Fruit fly (Drosophila melanogaster) whole organism, embryonic: ENCODE measurements around the gene CG12516.

ENCODE experiments used
- Atf-2 ChIP-seq: fragments of 200-800 bp; sonication (Bioruptor generic); optimal IDR thresholded peaks from 2 replicates; lab custom pipeline; 2016; ENCODE audit warnings: missing biosample characterization, missing genetic modification characterization
- CG10431 ChIP-seq: fragments of 200-800 bp; sonication (Bioruptor generic); optimal IDR thresholded peaks from 3 replicates; lab custom pipeline; 2018; ENCODE audit warnings: missing biosample characterization, mild to moderate bottlenecking, missing genetic modification characterization
- CG11247 ChIP-seq: fragments of 200-800 bp; sonication (Bioruptor generic); IDR thresholded peaks from 2 replicates; pipeline ENCODE4 v1.3.6; 2022; ENCODE audit warnings: missing biosample characterization, missing genetic modification characterization
- CG12659 ChIP-seq: fragments of 200-800 bp; sonication (Bioruptor generic); optimal IDR thresholded peaks from 3 replicates; lab custom pipeline; 2017; ENCODE audit warnings: mild to moderate bottlenecking, missing biosample characterization, missing genetic modification reagents, missing genetic modification characterization
- CG13123 ChIP-seq: fragments of 200-800 bp; sonication (Bioruptor generic); optimal IDR thresholded peaks from 2 replicates; lab custom pipeline; 2016; ENCODE audit warnings: missing biosample characterization, missing genetic modification characterization
- CG13296 ChIP-seq: fragments of 200-800 bp; sonication (Bioruptor generic); optimal IDR thresholded peaks from 3 replicates; lab custom pipeline; 2018; ENCODE audit warnings: missing biosample characterization, mild to moderate bottlenecking, missing genetic modification characterization
- CG14965 ChIP-seq: fragments of 200-800 bp; sonication (Bioruptor generic); optimal IDR thresholded peaks from 2 replicates; lab custom pipeline; 2016; ENCODE audit warnings: missing biosample characterization, missing genetic modification characterization, borderline replicate concordance
- CG1603 ChIP-seq: fragments of 200-800 bp; sonication (Bioruptor generic); optimal IDR thresholded peaks from 2 replicates; lab custom pipeline; 2019; ENCODE audit warnings: missing biosample characterization, mild to moderate bottlenecking, missing genetic modification characterization, moderate library complexity
- CG17912 ChIP-seq: fragments of 200-800 bp; sonication (Bioruptor generic); optimal IDR thresholded peaks from 2 replicates; lab custom pipeline; 2018; ENCODE audit warnings: missing biosample characterization, mild to moderate bottlenecking, missing genetic modification characterization
- CG31388 ChIP-seq: fragments of 200-800 bp; sonication (Bioruptor generic); optimal IDR thresholded peaks from 2 replicates; lab custom pipeline; 2016; ENCODE audit warnings: missing biosample characterization, missing genetic modification characterization
- CG32532 ChIP-seq: fragments of 200-800 bp; sonication (Bioruptor generic); IDR thresholded peaks from 2 replicates; pipeline ENCODE4 v1.3.6; 2022; ENCODE audit warnings: missing biosample characterization, missing genetic modification characterization
- CG3847 ChIP-seq: fragments of 200-800 bp; sonication (Bioruptor generic); IDR thresholded peaks from 2 replicates; pipeline ENCODE4 v1.3.6; 2022; ENCODE audit warnings: missing biosample characterization, missing genetic modification characterization
- CG4282 ChIP-seq: fragments of 200-800 bp; sonication (Bioruptor generic); optimal IDR thresholded peaks from 2 replicates; lab custom pipeline; 2016; ENCODE audit warnings: missing biosample characterization, missing genetic modification characterization
- CG6854 ChIP-seq: fragments of 200-800 bp; sonication (Bioruptor generic); optimal IDR thresholded peaks from 3 replicates; lab custom pipeline; 2017; ENCODE audit warnings: missing biosample characterization, mild to moderate bottlenecking, missing genetic modification characterization
- CG7271 ChIP-seq: fragments of 200-800 bp; sonication (Bioruptor generic); optimal IDR thresholded peaks from 2 replicates; lab custom pipeline; 2018; ENCODE audit warnings: missing biosample characterization, mild to moderate bottlenecking, missing genetic modification characterization, moderate library complexity
- CG7839 ChIP-seq: fragments of 200-800 bp; sonication (Bioruptor generic); optimal IDR thresholded peaks from 3 replicates; lab custom pipeline; 2018; ENCODE audit warnings: missing biosample characterization, mild to moderate bottlenecking, missing genetic modification characterization, moderate library complexity
- CG8924 ChIP-seq: fragments of 200-800 bp; optimal IDR thresholded peaks from 3 replicates; lab custom pipeline; 2019; ENCODE audit warnings: missing biosample characterization, mild to moderate bottlenecking, missing genetic modification characterization, moderate library complexity
- CG9876 ChIP-seq: fragments of 200-800 bp; sonication (Bioruptor generic); optimal IDR thresholded peaks from 2 replicates; lab custom pipeline; 2016; ENCODE audit warnings: missing biosample characterization, missing genetic modification characterization
- CkIIα-i1 ChIP-seq: fragments of 200-800 bp; sonication (Bioruptor generic); IDR thresholded peaks from 2 replicates; pipeline ENCODE4 v1.3.6; 2022; ENCODE audit warnings: missing biosample characterization, missing genetic modification characterization
- CoRest ChIP-seq: fragments of 200-800 bp; sonication (Bioruptor generic); optimal IDR thresholded peaks from 3 replicates; lab custom pipeline; 2018; ENCODE audit warnings: missing biosample characterization, mild to moderate bottlenecking, missing genetic modification characterization, moderate library complexity
- Dfd ChIP-seq, 2 experiments: fragments of >200 bp; optimal IDR thresholded peaks; 2 replicates each; lab custom pipeline; 2017; ENCODE audit warnings: missing biosample characterization in 2 of 2, missing genetic modification characterization in 2 of 2
- E2f1 ChIP-seq: fragments of 200-800 bp; sonication (Bioruptor generic); IDR thresholded peaks from 2 replicates; pipeline ENCODE4 v1.3.6; 2022; ENCODE audit warnings: missing biosample characterization, missing genetic modification characterization
- E2f2 ChIP-seq: fragments of 200-800 bp; sonication (Bioruptor generic); IDR thresholded peaks from 2 replicates; pipeline ENCODE4 v1.3.6; 2022; ENCODE audit warnings: missing biosample characterization, missing genetic modification characterization
- H15 ChIP-seq: fragments of 200-800 bp; sonication (Bioruptor generic); IDR thresholded peaks from 3 replicates; pipeline ENCODE4 v1.3.6; 2022; ENCODE audit warnings: missing biosample characterization, missing genetic modification characterization
- Hey ChIP-seq: fragments of 200-800 bp; sonication (Bioruptor generic); optimal IDR thresholded peaks from 3 replicates; lab custom pipeline; 2018; ENCODE audit warnings: missing biosample characterization, mild to moderate bottlenecking, missing genetic modification characterization
- HmgD ChIP-seq: fragments of 200-800 bp; sonication (Bioruptor generic); optimal IDR thresholded peaks from 3 replicates; lab custom pipeline; 2016; ENCODE audit warnings: missing biosample characterization, missing genetic modification characterization
- NC2α ChIP-seq: fragments of 200-800 bp; sonication (Bioruptor generic); optimal IDR thresholded peaks from 2 replicates; lab custom pipeline; 2016; ENCODE audit warnings: missing biosample characterization, missing genetic modification characterization
- Opbp ChIP-seq: fragments of 200-800 bp; sonication (Bioruptor generic); IDR thresholded peaks from 3 replicates; pipeline ENCODE4 v1.3.6; 2022; ENCODE audit warnings: missing biosample characterization, missing genetic modification characterization; ENCODE audit not compliant: partially characterized antibody
- Pdp1 ChIP-seq, 2 experiments: fragments of 200-800 bp; sonication (Bioruptor generic); optimal IDR thresholded peaks; 3 replicates each; lab custom pipeline; 2016; ENCODE audit warnings: missing biosample characterization in 2 of 2, missing genetic modification characterization in 2 of 2, mild to moderate bottlenecking in 1 of 2, moderate library complexity in 1 of 2
- Six4 ChIP-seq: fragments of 200-800 bp; sonication (Bioruptor generic); optimal IDR thresholded peaks from 2 replicates; lab custom pipeline; 2016; ENCODE audit warnings: missing biosample characterization, missing genetic modification characterization
- Sry-β ChIP-seq: fragments of 200-800 bp; sonication (Bioruptor generic); optimal IDR thresholded peaks from 2 replicates; lab custom pipeline; 2018; ENCODE audit warnings: missing biosample characterization, mild to moderate bottlenecking, missing genetic modification characterization, moderate library complexity
- Ssrp ChIP-seq: fragments of 200-800 bp; sonication (Bioruptor generic); optimal IDR thresholded peaks from 2 replicates; lab custom pipeline; 2018; ENCODE audit warnings: missing biosample characterization, mild to moderate bottlenecking, missing genetic modification characterization, moderate library complexity
- Tbp ChIP-seq: fragments of >200 bp; optimal IDR thresholded peaks from 2 replicates; lab custom pipeline; 2018; ENCODE audit warnings: missing biosample characterization, missing genetic modification characterization
- caup ChIP-seq: fragments of 200-800 bp; sonication (Bioruptor generic); optimal IDR thresholded peaks from 3 replicates; lab custom pipeline; 2017; ENCODE audit warnings: missing biosample characterization, mild to moderate bottlenecking, missing genetic modification characterization, moderate library complexity; ENCODE audit not compliant: severe bottlenecking
- chif ChIP-seq, 2 experiments: fragments of 200-800 bp; sonication (Bioruptor generic); optimal IDR thresholded peaks; 3 replicates each; lab custom pipeline; 2016; ENCODE audit warnings: missing biosample characterization in 2 of 2, missing genetic modification characterization in 2 of 2
- dmrt11E ChIP-seq: fragments of 200-800 bp; sonication (Bioruptor generic); optimal IDR thresholded peaks from 3 replicates; lab custom pipeline; 2018; ENCODE audit warnings: missing biosample characterization, mild to moderate bottlenecking, missing genetic modification characterization, moderate library complexity
- dpn ChIP-seq, 2 experiments: fragments of 200-800 bp; sonication (Bioruptor generic); optimal IDR thresholded peaks; 3 replicates each; lab custom pipeline; 2016; ENCODE audit warnings: missing biosample characterization in 2 of 2, missing genetic modification characterization in 2 of 2
- eyg ChIP-seq: fragments of 200-800 bp; sonication (Bioruptor generic); optimal IDR thresholded peaks from 3 replicates; lab custom pipeline; 2016; ENCODE audit warnings: missing biosample characterization, missing genetic modification characterization
- hb ChIP-seq: fragments of 200-800 bp; sonication (Bioruptor generic); IDR thresholded peaks from 3 replicates; pipeline ENCODE4 v1.3.6; 2022; ENCODE audit warnings: missing biosample characterization, missing genetic modification characterization; ENCODE audit not compliant: partially characterized antibody
- ken ChIP-seq: fragments of 200-800 bp; sonication (Bioruptor generic); IDR thresholded peaks from 3 replicates; pipeline ENCODE4 v1.3.6; 2022; ENCODE audit warnings: missing biosample characterization, missing genetic modification characterization
- luna ChIP-seq: fragments of 200-800 bp; sonication (Bioruptor generic); optimal IDR thresholded peaks from 2 replicates; lab custom pipeline; 2016; ENCODE audit warnings: missing biosample characterization, missing genetic modification characterization
- mirr ChIP-seq: fragments of 200-800 bp; sonication (Bioruptor generic); optimal IDR thresholded peaks from 3 replicates; lab custom pipeline; 2018; ENCODE audit warnings: missing biosample characterization, mild to moderate bottlenecking, missing genetic modification characterization
- pita ChIP-seq: fragments of 200-800 bp; sonication (Bioruptor generic); optimal IDR thresholded peaks from 2 replicates; lab custom pipeline; 2017; ENCODE audit warnings: missing biosample characterization, mild to moderate bottlenecking, missing genetic modification characterization
- pum ChIP-seq: fragments of 200-800 bp; sonication (Bioruptor generic); optimal IDR thresholded peaks from 2 replicates; lab custom pipeline; 2016; ENCODE audit warnings: missing biosample characterization, missing genetic modification characterization
- sens ChIP-seq: fragments of 200-800 bp; sonication (Bioruptor generic); peaks from one replicate; lab custom pipeline; 2016; ENCODE audit warnings: missing biosample characterization, missing genetic modification characterization
- seq ChIP-seq: fragments of 200-800 bp; sonication (Bioruptor generic); IDR thresholded peaks from 2 replicates; pipeline ENCODE4 v1.3.6; 2022; ENCODE audit warnings: missing biosample characterization, missing genetic modification characterization
- slbo ChIP-seq: fragments of 200-800 bp; sonication (Bioruptor generic); IDR thresholded peaks from 2 replicates; pipeline ENCODE4 v1.3.6; 2022; ENCODE audit warnings: missing biosample characterization, missing genetic modification characterization
- sr ChIP-seq: fragments of 200-800 bp; sonication (Bioruptor generic); IDR thresholded peaks from 3 replicates; pipeline ENCODE4 v1.3.6; 2022; ENCODE audit warnings: missing biosample characterization, missing genetic modification characterization
- usp ChIP-seq: fragments of >200 bp; optimal IDR thresholded peaks from 2 replicates; lab custom pipeline; 2017; ENCODE audit warnings: missing biosample characterization, missing genetic modification characterization
- zen ChIP-seq: fragments of 200-800 bp; sonication (Bioruptor generic); optimal IDR thresholded peaks from 3 replicates; lab custom pipeline; 2018; ENCODE audit warnings: missing biosample characterization, mild to moderate bottlenecking, missing genetic modification characterization, moderate library complexity
- zfh2 ChIP-seq: fragments of 200-800 bp; sonication (Bioruptor generic); optimal IDR thresholded peaks from 2 replicates; lab custom pipeline; 2016; ENCODE audit warnings: missing biosample characterization, missing genetic modification characterization

The CG12516 gene

dm6 chr3R:28345287-28345686 lies 40.9 kb upstream of the CG12516 start (continued):
- TF ChIP-seq CG31388 (GFP tag; lab: Kevin White, UChicago), result no peak
- no peak for TF ChIP-seq CG13296 (GFP tag; lab: Kevin White, UChicago)
- no peak for TF ChIP-seq CG13123
- peak; percentile 15 for TF ChIP-seq zen (tag; lab: Kevin White, UChicago)
- no peak for TF ChIP-seq usp
- no peak for TF ChIP-seq NC2α (GFP tag; lab: Kevin White, UChicago)
- no peak for TF ChIP-seq seq (GFP tag; lab: Robert Waterston, UW)
- no peak for TF ChIP-seq sr
- no peak for TF ChIP-seq CG10431 (GFP tag; lab: Kevin White, UChicago)
- peak; percentile 82 for TF ChIP-seq pita (GFP tag; lab: Kevin White, UChicago)
- no peak for TF ChIP-seq CG7271
- no peak for TF ChIP-seq CG6854 (GFP tag; lab: Kevin White, UChicago)
- no peak for TF ChIP-seq Atf-2 (GFP tag; lab: Kevin White, UChicago)
- TF ChIP-seq Six4 (GFP tag; lab: Kevin White, UChicago), result no peak
- no peak for TF ChIP-seq Tbp (GFP tag; lab: Kevin White, UChicago)
- TF ChIP-seq E2f2 (GFP tag; lab: Robert Waterston, UW), result peak; percentile 14; the same call in 1 of the 2 replicates
- no peak for TF ChIP-seq luna (GFP tag; lab: Kevin White, UChicago)
- TF ChIP-seq HmgD, result peak; percentile 54
- no peak for TF ChIP-seq caup (GFP tag; lab: Kevin White, UChicago)
- TF ChIP-seq slbo (GFP tag; lab: Robert Waterston, UW), result no peak
- TF ChIP-seq Opbp, result peak; percentile 10; the same call in 2 of the 3 replicates
- no peak for TF ChIP-seq Pdp1 (GFP tag; optimal IDR thresholded peaks at IDR 0.05; lab: Kevin White, UChicago)
- peak; percentile 49 for TF ChIP-seq CG1603 (tag; lab: Kevin White, UChicago)
- TF ChIP-seq CG7839 (tag; lab: Kevin White, UChicago), result peak; percentile 18
- TF ChIP-seq Hey (tag; lab: Kevin White, UChicago), result no peak
- TF ChIP-seq Sry-β (GFP tag; lab: Kevin White, UChicago), result no peak
- no peak for TF ChIP-seq CG11247
- no peak for TF ChIP-seq ken (GFP tag; lab: Robert Waterston, UW)
- TF ChIP-seq CkIIα-i1 (GFP tag; lab: Robert Waterston, UW), result no peak
- TF ChIP-seq chif (GFP tag; optimal IDR thresholded peaks at IDR 0.05; lab: Kevin White, UChicago), result peak in 1 of 2 experiments; percentile 5
- no peak for TF ChIP-seq CG4282
- no peak for TF ChIP-seq pum (GFP tag; lab: Kevin White, UChicago)
- TF ChIP-seq CoRest (tag; lab: Kevin White, UChicago), result peak; percentile 42
- TF ChIP-seq mirr, result no peak
- TF ChIP-seq CG3847, result peak; percentile 36; the same call in 1 of the 2 replicates
- TF ChIP-seq CG32532 (GFP tag; lab: Robert Waterston, UW), result no peak
- no peak for TF ChIP-seq CG12659 (GFP tag; lab: Kevin White, UChicago)
- TF ChIP-seq E2f1, result no peak
- TF ChIP-seq H15 (GFP tag; lab: Robert Waterston, UW), result no peak
- no peak for TF ChIP-seq dpn (GFP tag; optimal IDR thresholded peaks at IDR 0.05; lab: Kevin White, UChicago)
- no peak for TF ChIP-seq hb (GFP tag; lab: Robert Waterston, UW)
- TF ChIP-seq eyg (GFP tag; lab: Kevin White, UChicago), result no peak
- peak; percentile 10 for TF ChIP-seq Ssrp (tag; lab: Kevin White, UChicago)
- no peak for TF ChIP-seq CG17912
- TF ChIP-seq zfh2 (GFP tag; lab: Kevin White, UChicago), result no peak
- TF ChIP-seq dmrt11E (tag; lab: Kevin White, UChicago), result no peak
- TF ChIP-seq CG14965 (GFP tag; lab: Kevin White, UChicago), result no peak
- TF ChIP-seq CG8924 (tag; lab: Kevin White, UChicago), result no peak
- no peak for TF ChIP-seq Dfd (GFP tag; optimal IDR thresholded peaks at IDR 0.05; lab: Kevin White, UChicago)
- peak; percentile 68 for TF ChIP-seq sens (GFP tag; lab: Kevin White, UChicago)
- no peak for TF ChIP-seq CG9876 (GFP tag; lab: Kevin White, UChicago)
